Fruit fly (Drosophila melanogaster) whole organism, embryonic: ENCODE measurements around the gene Rai1.

ENCODE experiments used
- Aef1 ChIP-seq: fragments of 200-800 bp; sonication (Bioruptor generic); IDR thresholded peaks from 3 replicates; pipeline ENCODE4 v1.3.6; 2022; ENCODE audit warnings: missing biosample characterization, missing genetic modification characterization
- Bgb ChIP-seq: fragments of 200-800 bp; sonication (Bioruptor generic); IDR thresholded peaks from 2 replicates; pipeline ENCODE4 v1.3.6; 2022; ENCODE audit warnings: missing biosample characterization, missing genetic modification characterization; ENCODE audit not compliant: partially characterized antibody
- C15 ChIP-seq: fragments of 200-800 bp; sonication (Bioruptor generic); IDR thresholded peaks from 3 replicates; pipeline ENCODE4 v1.3.6; 2022; ENCODE audit warnings: missing biosample characterization, missing genetic modification characterization
- CG10654 ChIP-seq: fragments of 200-800 bp; sonication (Bioruptor generic); optimal IDR thresholded peaks from 2 replicates; lab custom pipeline; 2016; ENCODE audit warnings: missing biosample characterization, missing genetic modification characterization
- CG11247 ChIP-seq: fragments of 200-800 bp; sonication (Bioruptor generic); IDR thresholded peaks from 2 replicates; pipeline ENCODE4 v1.3.6; 2022; ENCODE audit warnings: missing biosample characterization, missing genetic modification characterization
- CG11695 ChIP-seq: fragments of 200-800 bp; sonication (Bioruptor generic); IDR thresholded peaks from 3 replicates; pipeline ENCODE4 v1.3.6; 2022; ENCODE audit warnings: missing biosample characterization, missing genetic modification characterization
- CG12071 ChIP-seq: fragments of 200-800 bp; sonication (Bioruptor generic); optimal IDR thresholded peaks from 3 replicates; lab custom pipeline; 2018; ENCODE audit warnings: missing biosample characterization, mild to moderate bottlenecking, missing genetic modification characterization
- CG12155 ChIP-seq: fragments of 200-800 bp; sonication (Bioruptor generic); optimal IDR thresholded peaks from 3 replicates; lab custom pipeline; 2016; ENCODE audit warnings: missing biosample characterization, missing genetic modification characterization
- CG14050 ChIP-seq: fragments of 200-800 bp; sonication (Bioruptor generic); IDR thresholded peaks from 3 replicates; pipeline ENCODE4 v1.3.6; 2022; ENCODE audit warnings: missing biosample characterization, missing genetic modification characterization
- CG14710 ChIP-seq: fragments of 200-800 bp; sonication (Bioruptor generic); optimal IDR thresholded peaks from 3 replicates; lab custom pipeline; 2019; ENCODE audit warnings: missing biosample characterization, mild to moderate bottlenecking, missing genetic modification characterization, moderate library complexity
- CG14965 ChIP-seq: fragments of 200-800 bp; sonication (Bioruptor generic); optimal IDR thresholded peaks from 2 replicates; lab custom pipeline; 2016; ENCODE audit warnings: missing biosample characterization, missing genetic modification characterization, borderline replicate concordance
- CG18619 ChIP-seq: fragments of 200-800 bp; sonication (Bioruptor generic); optimal IDR thresholded peaks from 3 replicates; lab custom pipeline; 2017; ENCODE audit warnings: missing biosample characterization, mild to moderate bottlenecking, missing genetic modification characterization
- CG18764 ChIP-seq: fragments of 200-800 bp; sonication (Bioruptor generic); optimal IDR thresholded peaks from 3 replicates; lab custom pipeline; 2016; ENCODE audit warnings: missing biosample characterization, missing genetic modification characterization
- CG2202 ChIP-seq: fragments of 200-800 bp; sonication (Bioruptor generic); optimal IDR thresholded peaks from 2 replicates; lab custom pipeline; 2018; ENCODE audit warnings: missing biosample characterization, mild to moderate bottlenecking, missing genetic modification characterization
- CG42726 ChIP-seq: fragments of 200-800 bp; sonication (Bioruptor generic); IDR thresholded peaks from 2 replicates; pipeline ENCODE4 v1.3.6; 2022; ENCODE audit warnings: missing biosample characterization, missing genetic modification characterization; ENCODE audit not compliant: partially characterized antibody
- CG4360 ChIP-seq: fragments of 200-800 bp; sonication (Bioruptor generic); IDR thresholded peaks from 2 replicates; pipeline ENCODE4 v1.3.6; 2022; ENCODE audit warnings: missing biosample characterization, missing genetic modification characterization
- CG7372 ChIP-seq: fragments of 200-800 bp; sonication (Bioruptor generic); IDR thresholded peaks from 2 replicates; pipeline ENCODE4 v1.3.6; 2022; ENCODE audit warnings: missing biosample characterization, missing genetic modification characterization
- CG7556 ChIP-seq: fragments of 200-800 bp; sonication (Bioruptor generic); optimal IDR thresholded peaks from 2 replicates; lab custom pipeline; 2017; ENCODE audit warnings: missing biosample characterization, mild to moderate bottlenecking, missing genetic modification characterization
- CG7928 ChIP-seq: fragments of 200-800 bp; sonication (Bioruptor generic); optimal IDR thresholded peaks from 2 replicates; lab custom pipeline; 2017; ENCODE audit warnings: missing biosample characterization, mild to moderate bottlenecking, missing genetic modification characterization
- CG7963 ChIP-seq: fragments of 200-800 bp; sonication (Bioruptor generic); IDR thresholded peaks from 3 replicates; pipeline ENCODE4 v1.3.6; 2022; ENCODE audit warnings: missing biosample characterization, missing genetic modification characterization; ENCODE audit not compliant: partially characterized antibody
- CG8924 ChIP-seq: fragments of 200-800 bp; optimal IDR thresholded peaks from 3 replicates; lab custom pipeline; 2019; ENCODE audit warnings: missing biosample characterization, mild to moderate bottlenecking, missing genetic modification characterization, moderate library complexity
- CG9797 ChIP-seq: fragments of 200-800 bp; sonication (Bioruptor generic); optimal IDR thresholded peaks from 3 replicates; lab custom pipeline; 2018; ENCODE audit warnings: missing biosample characterization, mild to moderate bottlenecking, missing genetic modification characterization
- CG9932 ChIP-seq: fragments of 200-800 bp; sonication (Bioruptor generic); IDR thresholded peaks from 2 replicates; pipeline ENCODE4 v1.3.6; 2022; ENCODE audit warnings: missing biosample characterization, missing genetic modification characterization
- CoRest ChIP-seq: fragments of 200-800 bp; sonication (Bioruptor generic); optimal IDR thresholded peaks from 3 replicates; lab custom pipeline; 2018; ENCODE audit warnings: missing biosample characterization, mild to moderate bottlenecking, missing genetic modification characterization, moderate library complexity
- Dfd ChIP-seq, 2 experiments: fragments of >200 bp; optimal IDR thresholded peaks; 2 replicates each; lab custom pipeline; 2017; ENCODE audit warnings: missing biosample characterization in 2 of 2, missing genetic modification characterization in 2 of 2
- Ets97D ChIP-seq: fragments of 200-800 bp; sonication (Bioruptor generic); optimal IDR thresholded peaks from 3 replicates; lab custom pipeline; 2016; ENCODE audit warnings: missing biosample characterization, missing genetic modification characterization
- Hey ChIP-seq: fragments of 200-800 bp; sonication (Bioruptor generic); optimal IDR thresholded peaks from 3 replicates; lab custom pipeline; 2018; ENCODE audit warnings: missing biosample characterization, mild to moderate bottlenecking, missing genetic modification characterization
- Hmr ChIP-seq: fragments of 200-800 bp; sonication (Bioruptor generic); optimal IDR thresholded peaks from 3 replicates; lab custom pipeline; 2017; ENCODE audit warnings: mild to moderate bottlenecking, missing biosample characterization, missing genetic modification reagents, missing genetic modification characterization
- Jarid2 ChIP-seq: fragments of 200-800 bp; sonication (Bioruptor generic); optimal IDR thresholded peaks from 3 replicates; lab custom pipeline; 2017; ENCODE audit warnings: mild to moderate bottlenecking, missing biosample characterization, missing genetic modification reagents, missing genetic modification characterization
- Lhr ChIP-seq: fragments of 200-800 bp; sonication (Bioruptor generic); optimal IDR thresholded peaks from 3 replicates; lab custom pipeline; 2017; ENCODE audit warnings: mild to moderate bottlenecking, missing biosample characterization, missing genetic modification reagents, missing genetic modification characterization
- Sox100B ChIP-seq: fragments of 200-800 bp; sonication (Bioruptor generic); optimal IDR thresholded peaks from 3 replicates; lab custom pipeline; 2018; ENCODE audit warnings: missing biosample characterization, mild to moderate bottlenecking, missing genetic modification characterization
- TFAM ChIP-seq: fragments of 200-800 bp; sonication (Bioruptor generic); optimal IDR thresholded peaks from 2 replicates; lab custom pipeline; 2017; ENCODE audit warnings: missing biosample characterization, missing genetic modification characterization, inconsistent platforms
- ap ChIP-seq: fragments of 200-800 bp; sonication (Bioruptor generic); IDR thresholded peaks from 2 replicates; pipeline ENCODE4 v1.3.6; 2022; ENCODE audit warnings: missing biosample characterization, missing genetic modification characterization
- bcd ChIP-seq: fragments of 200-800 bp; sonication (Bioruptor generic); optimal IDR thresholded peaks from 2 replicates; lab custom pipeline; 2017; ENCODE audit warnings: missing biosample characterization, mild to moderate bottlenecking, missing genetic modification characterization
- chif ChIP-seq, 2 experiments: fragments of 200-800 bp; sonication (Bioruptor generic); optimal IDR thresholded peaks; 3 replicates each; lab custom pipeline; 2016; ENCODE audit warnings: missing biosample characterization in 2 of 2, missing genetic modification characterization in 2 of 2
- disco-r ChIP-seq: fragments of 200-800 bp; sonication (Bioruptor generic); optimal IDR thresholded peaks from 2 replicates; lab custom pipeline; 2016; ENCODE audit warnings: missing biosample characterization, missing genetic modification characterization
- en ChIP-seq: fragments of 200-800 bp; sonication (Bioruptor generic); optimal IDR thresholded peaks from 2 replicates; lab custom pipeline; 2016; ENCODE audit warnings: missing biosample characterization, missing genetic modification characterization
- eve ChIP-seq, 2 experiments: fragments of >200 bp; optimal IDR thresholded peaks; 2 replicates each; lab custom pipeline; 2017; ENCODE audit warnings: missing biosample characterization in 2 of 2, missing genetic modification characterization in 2 of 2
- fd96Cb ChIP-seq: fragments of 200-800 bp; sonication (Bioruptor generic); optimal IDR thresholded peaks from 2 replicates; lab custom pipeline; 2018; ENCODE audit warnings: missing biosample characterization, mild to moderate bottlenecking, missing genetic modification characterization, moderate library complexity
- gce ChIP-seq: fragments of 200-800 bp; sonication (Bioruptor generic); IDR thresholded peaks from 3 replicates; pipeline ENCODE4 v1.3.6; 2022; ENCODE audit warnings: missing biosample characterization, missing genetic modification characterization
- ham ChIP-seq: fragments of 200-800 bp; sonication (Bioruptor generic); IDR thresholded peaks from 2 replicates; pipeline ENCODE4 v1.3.6; 2022; ENCODE audit warnings: missing biosample characterization, missing genetic modification characterization
- lab ChIP-seq: fragments of 200-800 bp; sonication (Bioruptor generic); optimal IDR thresholded peaks from 3 replicates; lab custom pipeline; 2017; ENCODE audit warnings: missing biosample characterization, missing genetic modification characterization, mild to moderate bottlenecking, moderate library complexity, missing genetic modification reagents
- lmd ChIP-seq: fragments of 200-800 bp; sonication (Bioruptor generic); IDR thresholded peaks from 2 replicates; pipeline ENCODE4 v1.3.6; 2022; ENCODE audit warnings: missing biosample characterization, missing genetic modification characterization
- nmo ChIP-seq: fragments of 200-800 bp; sonication (Bioruptor generic); optimal IDR thresholded peaks from 2 replicates; lab custom pipeline; 2018; ENCODE audit warnings: missing biosample characterization, mild to moderate bottlenecking, missing genetic modification characterization, moderate library complexity
- prd ChIP-seq, 3 experiments: fragments of >200 bp in 2 of 3; fragments of 200-800 bp in 1 of 3; sonication (Bioruptor generic) in 1 of 3; optimal IDR thresholded peaks in 2 of 3; IDR thresholded peaks in 1 of 3; 2 replicates in 2 of 3; 3 replicates in 1 of 3; pipeline versions ENCODE4 v1.3.6 to Lab custom; 2017 to 2022; ENCODE audit warnings: missing biosample characterization in 1 of 3, missing genetic modification characterization in 1 of 3
- sens ChIP-seq: fragments of 200-800 bp; sonication (Bioruptor generic); peaks from one replicate; lab custom pipeline; 2016; ENCODE audit warnings: missing biosample characterization, missing genetic modification characterization
- trh ChIP-seq: fragments of 200-800 bp; sonication (Bioruptor generic); optimal IDR thresholded peaks from 2 replicates; lab custom pipeline; 2016; ENCODE audit warnings: missing biosample characterization, missing genetic modification characterization
- vvl ChIP-seq: fragments of 200-800 bp; sonication (Bioruptor generic); IDR thresholded peaks from 2 replicates; pipeline ENCODE4 v1.3.6; 2022; ENCODE audit warnings: missing biosample characterization, missing genetic modification characterization
- zen2 ChIP-seq: fragments of 200-800 bp; sonication (Bioruptor generic); IDR thresholded peaks from 3 replicates; pipeline ENCODE4 v1.3.6; 2022; ENCODE audit warnings: missing biosample characterization, missing genetic modification characterization; ENCODE audit not compliant: partially characterized antibody

Gene Rai1

DNA sequence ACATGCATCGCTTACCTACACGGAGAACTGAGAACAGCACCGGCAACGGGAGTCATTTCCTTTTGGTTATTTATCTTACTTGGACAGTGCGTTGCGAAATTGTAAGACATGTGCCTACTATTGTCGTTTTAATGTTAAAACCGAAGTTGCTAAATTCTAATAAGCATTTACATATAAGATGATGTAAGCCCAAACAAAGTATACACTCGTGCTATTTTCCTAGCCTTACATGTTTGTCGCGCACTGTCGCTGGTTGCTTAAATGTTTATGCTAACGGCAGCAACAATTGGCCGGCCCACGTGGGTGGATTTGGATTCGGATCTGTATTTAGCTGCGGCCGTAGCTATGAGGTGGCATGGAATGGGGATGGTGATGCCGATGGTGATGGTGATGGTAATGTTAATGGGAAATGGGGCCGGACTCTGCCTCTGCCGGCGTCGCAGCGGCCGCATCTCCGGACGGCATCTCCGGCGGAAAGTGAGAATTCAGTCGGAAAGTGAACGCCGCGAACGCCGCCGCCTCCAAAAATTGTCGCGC is 8.1 kb upstream of the Rai1 start, which contains the start of gene CG4829 (continued):
- TF ChIP-seq Bgb: no peak
- peak; percentile 92 for TF ChIP-seq CG8924 (tag; lab: Kevin White, UChicago)
- peak; percentile 46 for TF ChIP-seq trh (GFP tag; lab: Kevin White, UChicago)
- peak; percentile 85 for TF ChIP-seq CG14050 (GFP tag; lab: Robert Waterston, UW)
- peak; percentile 31 for TF ChIP-seq CG2202 (tag; lab: Kevin White, UChicago)
- peak; percentile 97 for TF ChIP-seq sens (GFP tag; lab: Kevin White, UChicago)
- peak; percentile 83 for TF ChIP-seq Sox100B (GFP tag; lab: Kevin White, UChicago)
- peak; percentile 50 for TF ChIP-seq CG4360
- no peak for TF ChIP-seq eve (GFP tag; optimal IDR thresholded peaks at IDR 0.05; lab: Kevin White, UChicago)
- TF ChIP-seq Lhr (GFP tag; lab: Kevin White, UChicago): peak; percentile 44
- peak; percentile 86 for TF ChIP-seq bcd (GFP tag; lab: Kevin White, UChicago)
- peak; percentile 93 for TF ChIP-seq lab (GFP tag; lab: Kevin White, UChicago)
- TF ChIP-seq Hey (tag; lab: Kevin White, UChicago): peak; percentile 66
- TF ChIP-seq CG9797 (GFP tag; lab: Kevin White, UChicago): no peak
- TF ChIP-seq nmo (GFP tag; lab: Kevin White, UChicago): peak; percentile 91
- no peak for TF ChIP-seq prd (optimal IDR thresholded peaks at IDR 0.05; lab: Kevin White, UChicago)
- TF ChIP-seq prd (GFP tag; IDR thresholded peaks at IDR 0.05; lab: Robert Waterston, UW): peak; percentile 90
- peak; percentile 91 for TF ChIP-seq fd96Cb (tag; lab: Kevin White, UChicago)
- TF ChIP-seq CG7963: no peak
- peak; percentile 61 for TF ChIP-seq disco-r
- peak; percentile 94 for TF ChIP-seq vvl (GFP tag; lab: Robert Waterston, UW)
- TF ChIP-seq chif (GFP tag; optimal IDR thresholded peaks at IDR 0.05; lab: Kevin White, UChicago): peak; percentile 88 to 89
- TF ChIP-seq Jarid2: peak; percentile 64
- peak; percentile 86 for TF ChIP-seq CG11247 (GFP tag; lab: Robert Waterston, UW)
- peak; percentile 92 for TF ChIP-seq lmd (GFP tag; lab: Robert Waterston, UW)
- peak; percentile 86 for TF ChIP-seq Aef1 (GFP tag; lab: Robert Waterston, UW)
- peak; percentile 81 for TF ChIP-seq CG7556 (GFP tag; lab: Kevin White, UChicago)
- peak; percentile 95 for TF ChIP-seq CG11695 (GFP tag; lab: Robert Waterston, UW)
- peak; percentile 70 for TF ChIP-seq CG12155 (GFP tag; lab: Kevin White, UChicago)
- peak; percentile 17; the same call in 1 of the 2 replicates for TF ChIP-seq ham (GFP tag; lab: Robert Waterston, UW)
- TF ChIP-seq CG14965 (GFP tag; lab: Kevin White, UChicago): peak; percentile 23
- TF ChIP-seq CG7928 (GFP tag; lab: Kevin White, UChicago): peak; percentile 61
- TF ChIP-seq Hmr (GFP tag; lab: Kevin White, UChicago): peak; percentile 83
- TF ChIP-seq en (GFP tag; lab: Kevin White, UChicago): peak; percentile 80
- TF ChIP-seq C15 (GFP tag; lab: Robert Waterston, UW): peak; percentile 73; the same call in 1 of the 3 replicates
- peak; percentile 84 for TF ChIP-seq CG9932 (GFP tag; lab: Robert Waterston, UW)
- peak; percentile 61 for TF ChIP-seq Ets97D (GFP tag; lab: Kevin White, UChicago)
- TF ChIP-seq zen2 (GFP tag; lab: Robert Waterston, UW): no peak
- peak; percentile 83 for TF ChIP-seq ap
- TF ChIP-seq CG10654: peak; percentile 82
- TF ChIP-seq CG18619: peak; percentile 79
- peak; percentile 79 for TF ChIP-seq CG7372
- TF ChIP-seq CoRest (tag; lab: Kevin White, UChicago): peak; percentile 90
- TF ChIP-seq CG42726 (GFP tag; lab: Robert Waterston, UW): no peak
- TF ChIP-seq TFAM (GFP tag; lab: Kevin White, UChicago): no peak
- peak; percentile 95 for TF ChIP-seq CG12071 (GFP tag; lab: Kevin White, UChicago)
- no peak for TF ChIP-seq Dfd (GFP tag; optimal IDR thresholded peaks at IDR 0.05; lab: Kevin White, UChicago)
- peak; percentile 78 for TF ChIP-seq CG14710
- TF ChIP-seq CG18764 (GFP tag; lab: Kevin White, UChicago): peak; percentile 77
- peak; percentile 86; the same call in 2 of the 3 replicates for TF ChIP-seq gce (GFP tag; lab: Robert Waterston, UW)
